Worm (Caenorhabditis elegans) whole organism, L4 larva: Measurements from ENCODE around the gene srh-288.

Experiments
- F10B5.3 ChIP-seq: sonication (generic microtip); optimal IDR thresholded peaks from 2 replicates; lab custom pipeline; 2016; ENCODE audit warnings: mild to moderate bottlenecking, missing genetic modification characterization, missing compliant biosample characterization
- mes-2 ChIP-seq: sonication (generic microtip); optimal IDR thresholded peaks from 2 replicates; lab custom pipeline; 2016; ENCODE audit warnings: missing genotype, mild to moderate bottlenecking, missing genetic modification characterization, missing compliant biosample characterization; ENCODE audit not compliant: poor library complexity, severe bottlenecking
- nhr-25 ChIP-seq: sonication (generic microtip); optimal IDR thresholded peaks from 2 replicates; lab custom pipeline; 2017; ENCODE audit warnings: missing genetic modification characterization, mild to moderate bottlenecking, missing compliant biosample characterization, antibody characterized with exemption, moderate library complexity, borderline replicate concordance; ENCODE audit not compliant: insufficient read depth
- nhr-48 ChIP-seq: sonication (generic microtip); optimal IDR thresholded peaks from 2 replicates; lab custom pipeline; 2016; ENCODE audit warnings: mild to moderate bottlenecking, missing genetic modification characterization, missing compliant biosample characterization

DNA sequence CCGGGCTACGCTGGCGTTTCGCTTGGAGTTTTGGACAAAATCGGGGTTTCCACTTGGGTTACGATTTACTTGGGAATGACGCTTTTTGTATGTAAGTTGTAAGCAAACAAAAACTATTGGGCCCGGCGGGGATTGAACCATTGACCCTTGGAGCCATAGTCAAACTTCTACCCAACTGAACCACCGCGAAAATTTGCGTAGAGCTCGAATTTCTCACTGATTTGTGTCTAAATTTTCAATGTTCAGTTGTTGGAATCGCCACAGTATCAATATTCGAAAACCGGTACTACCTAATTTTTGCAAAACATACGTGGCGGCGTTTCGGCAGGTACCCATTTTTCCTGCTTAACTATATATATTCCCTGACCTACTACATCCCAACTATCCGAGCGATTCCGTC lies 27.8 kb downstream of the srh-288 start:
- no peak for TF ChIP-seq nhr-25 (tag; lab: Kevin White, UChicago)
- no peak for TF ChIP-seq nhr-48 (tag; lab: Kevin White, UChicago)
- no peak for TF ChIP-seq F10B5.3 (tag; lab: Kevin White, UChicago)
- TF ChIP-seq mes-2 (tag; lab: Kevin White, UChicago) = no peak
